Fruit fly (Drosophila melanogaster): ENCODE measurements around the gene CG12213.

Gene CG12213

dm6 chr3R:11992934-11993670 is 25.6 kb upstream of the CG12213 start, which contains the start of gene mfas (continued):
- TF ChIP-seq NC2α (GFP tag; optimal IDR thresholded peaks at IDR 0.05) (no peak), otp (GFP tag; IDR thresholded peaks at IDR 0.05) (0 out of 3 replicates have a peak, but pooled peaks have one; percentile 27), NC2β (GFP tag; optimal IDR thresholded peaks at IDR 0.05) (no peak), fd64A (GFP tag; optimal IDR thresholded peaks at IDR 0.05) (peak; percentile 44), CG13775 (GFP tag; optimal IDR thresholded peaks at IDR 0.05) (no peak), CG12071 (GFP tag; optimal IDR thresholded peaks at IDR 0.05) (peak; percentile 56), nmo (GFP tag; optimal IDR thresholded peaks at IDR 0.05) (no peak), ind (GFP tag; optimal IDR thresholded peaks at IDR 0.05) (no peak), Elba2 (GFP tag; optimal IDR thresholded peaks at IDR 0.05) (no peak), sisA (GFP tag; IDR thresholded peaks at IDR 0.05) (no peak), br (optimal IDR thresholded peaks at IDR 0.05) (no peak)

dm6 chr3R:11991538-11992164 is 24.2 kb upstream of the CG12213 start:
- TF ChIP-seq lab (GFP tag; optimal IDR thresholded peaks at IDR 0.05): peak; percentile 5
- no peak for TF ChIP-seq ab (GFP tag; optimal IDR thresholded peaks at IDR 0.05)
- TF ChIP-seq cad (GFP tag; optimal IDR thresholded peaks at IDR 0.05): no peak
- no peak for TF ChIP-seq Xbp1 (GFP tag; optimal IDR thresholded peaks at IDR 0.05)
- TF ChIP-seq Rfx (GFP tag; IDR thresholded peaks at IDR 0.05): 0 out of 2 replicates have a peak, but pooled peaks have one; percentile 20
- no peak for TF ChIP-seq CG2116 (GFP tag; optimal IDR thresholded peaks at IDR 0.05)
- no peak for TF ChIP-seq tio (GFP tag; optimal IDR thresholded peaks at IDR 0.05)
- no peak for TF ChIP-seq CG1792 (GFP tag; optimal IDR thresholded peaks at IDR 0.05)
- no peak for TF ChIP-seq CG14050 (GFP tag; IDR thresholded peaks at IDR 0.05)
- TF ChIP-seq CG12104 (GFP tag; optimal IDR thresholded peaks at IDR 0.05): no peak
- TF ChIP-seq CG11695 (GFP tag; IDR thresholded peaks at IDR 0.05): no peak
- TF ChIP-seq Side (GFP tag; optimal IDR thresholded peaks at IDR 0.05): no peak
- no peak for TF ChIP-seq seq (GFP tag; IDR thresholded peaks at IDR 0.05)
- TF ChIP-seq CG32772 (GFP tag; IDR thresholded peaks at IDR 0.05): no peak
- TF ChIP-seq inv (GFP tag; IDR thresholded peaks at IDR 0.05; ENCODE audit: partially characterized antibody): no peak
- TF ChIP-seq sens-2 (GFP tag; IDR thresholded peaks at IDR 0.05): no peak
- TF ChIP-seq CG32767 (GFP tag; IDR thresholded peaks at IDR 0.05): no peak
- no peak for TF ChIP-seq B-H2 (GFP tag; optimal IDR thresholded peaks at IDR 0.05)
- TF ChIP-seq tll (GFP tag; optimal IDR thresholded peaks at IDR 0.05): no peak
- TF ChIP-seq Taf1 (GFP tag; IDR thresholded peaks at IDR 0.05): no peak
- peak; percentile 10 for TF ChIP-seq CG12071 (GFP tag; optimal IDR thresholded peaks at IDR 0.05)
- TF ChIP-seq Oaz (GFP tag; IDR thresholded peaks at IDR 0.05): no peak
- TF ChIP-seq CG43689 (GFP tag; IDR thresholded peaks at IDR 0.05): no peak
- TF ChIP-seq vfl (GFP tag; optimal IDR thresholded peaks at IDR 0.05): no peak
- TF ChIP-seq CG6254 (GFP tag; optimal IDR thresholded peaks at IDR 0.05): no peak
- TF ChIP-seq Med (GFP tag): peak; percentile 45
- TF ChIP-seq PHDP (tag; optimal IDR thresholded peaks at IDR 0.05): peak; percentile 5
- peak; percentile 52 for TF ChIP-seq ATbp (GFP tag; optimal IDR thresholded peaks at IDR 0.05)
- TF ChIP-seq C15 (GFP tag; IDR thresholded peaks at IDR 0.05): 0 out of 3 replicates have a peak, but pooled peaks have one; percentile 30
- TF ChIP-seq phol (tag; optimal IDR thresholded peaks at IDR 0.05): no peak
- TF ChIP-seq CG18476 (GFP tag; optimal IDR thresholded peaks at IDR 0.05): no peak
- no peak for TF ChIP-seq nom (GFP tag; optimal IDR thresholded peaks at IDR 0.05)
- TF ChIP-seq fd96Cb (tag; optimal IDR thresholded peaks at IDR 0.05): no peak
